Fruit fly (Drosophila melanogaster): ENCODE results near the gene CG9705.

CG9705 gene

DNA sequence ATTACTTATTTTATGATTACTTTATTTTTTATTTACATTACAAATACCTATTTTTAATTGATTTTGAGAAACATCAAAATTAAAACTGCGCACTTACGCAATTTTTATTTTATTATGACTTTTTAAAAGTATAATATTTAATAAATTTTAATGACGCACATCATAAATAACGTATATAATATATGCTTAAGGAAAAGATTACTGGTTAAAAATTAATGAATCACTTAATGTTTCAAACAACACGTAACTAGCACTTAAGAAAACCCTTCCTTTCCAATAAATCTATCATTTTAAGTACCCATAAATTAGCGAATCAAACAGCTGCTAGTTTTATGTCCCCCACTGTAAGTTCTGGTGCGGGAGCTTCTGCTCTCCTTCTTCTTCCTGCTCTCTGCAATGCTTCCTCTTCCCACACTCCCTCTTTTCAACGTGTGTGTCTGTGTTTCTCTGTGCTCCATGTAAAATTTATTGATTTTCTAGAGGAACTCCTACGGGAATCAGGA lies 27.0 kb downstream of the CG9705 start (continued):
- TF ChIP-seq CG10543 (GFP tag; optimal IDR thresholded peaks at IDR 0.05) (no peak), Max (GFP tag; optimal IDR thresholded peaks at IDR 0.05) (no peak), wor (GFP tag; IDR thresholded peaks at IDR 0.05) (0 out of 2 replicates have a peak, but pooled peaks have one; percentile 34), Sry-δ (GFP tag; optimal IDR thresholded peaks at IDR 0.05) (no peak), peb (GFP tag; IDR thresholded peaks at IDR 0.05) (no peak), Fer1 (GFP tag; optimal IDR thresholded peaks at IDR 0.05) (peak; percentile 55), dm (GFP tag; optimal IDR thresholded peaks at IDR 0.05) (no peak), CG31224 (GFP tag; IDR thresholded peaks at IDR 0.05) (peak; percentile 56; the same call in 1 of the 2 replicates), HLHmδ (GFP tag; optimal IDR thresholded peaks at IDR 0.05) (no peak), sc (optimal IDR thresholded peaks at IDR 0.05) (no peak), sc (GFP tag; optimal IDR thresholded peaks at IDR 0.05) (peak; percentile 62), NfI (GFP tag; optimal IDR thresholded peaks at IDR 0.05) (peak; percentile 68), CG2678 (tag; optimal IDR thresholded peaks at IDR 0.05) (peak; percentile 90), toy (GFP tag; IDR thresholded peaks at IDR 0.05) (0 out of 2 replicates have a peak, but pooled peaks have one; percentile 20), slou (GFP tag; optimal IDR thresholded peaks at IDR 0.05) (peak; percentile 37), ash1 (GFP tag; optimal IDR thresholded peaks at IDR 0.05) (no peak), HLH3B (GFP tag; IDR thresholded peaks at IDR 0.05) (no peak), CG15073 (GFP tag; optimal IDR thresholded peaks at IDR 0.05) (no peak), Dll (GFP tag; IDR thresholded peaks at IDR 0.05; ENCODE audit: partially characterized antibody) (no peak), Optix (GFP tag; IDR thresholded peaks at IDR 0.05) (no peak), CG4730 (GFP tag; IDR thresholded peaks at IDR 0.05) (peak; percentile 34; the same call in 1 of the 2 replicates), Atf6 (GFP tag; IDR thresholded peaks at IDR 0.05) (0 out of 2 replicates have a peak, but pooled peaks have one; percentile 10), bowl (GFP tag; IDR thresholded peaks at IDR 0.05) (no peak), ci (GFP tag; IDR thresholded peaks at IDR 0.05) (peak; percentile 54; the same call in 2 of the 3 replicates), schlank (tag; optimal IDR thresholded peaks at IDR 0.05) (peak; percentile 13), cato (GFP tag; optimal IDR thresholded peaks at IDR 0.05; ENCODE audit: borderline replicate concordance) (no peak), HmgD (GFP tag; optimal IDR thresholded peaks at IDR 0.05) (no peak), Dek (tag; optimal IDR thresholded peaks at IDR 0.05) (peak; percentile 64), Jarid2 (GFP tag; optimal IDR thresholded peaks at IDR 0.05) (no peak), lmd (GFP tag; IDR thresholded peaks at IDR 0.05) (peak; percentile 50; the same call in 1 of the 2 replicates), CG3838 (GFP tag; optimal IDR thresholded peaks at IDR 0.05) (no peak), crol (GFP tag; IDR thresholded peaks at IDR 0.05) (no peak), CG1832 (GFP tag; optimal IDR thresholded peaks at IDR 0.05) (no peak), zf30C (GFP tag; optimal IDR thresholded peaks at IDR 0.05) (no peak), fd3F (GFP tag; optimal IDR thresholded peaks at IDR 0.05) (peak; percentile 59), ab (GFP tag; optimal IDR thresholded peaks at IDR 0.05) (no peak), cad (GFP tag; optimal IDR thresholded peaks at IDR 0.05) (no peak), row (GFP tag; IDR thresholded peaks at IDR 0.05) (peak; percentile 70), Hr51 (GFP tag; optimal IDR thresholded peaks at IDR 0.05) (peak in 1 of 2 experiments; percentile 76), shn (GFP tag; optimal IDR thresholded peaks at IDR 0.05) (no peak), Meics (GFP tag; optimal IDR thresholded peaks at IDR 0.05) (peak; percentile 82), eyg (GFP tag; optimal IDR thresholded peaks at IDR 0.05) (no peak), CG8290 (GFP tag; optimal IDR thresholded peaks at IDR 0.05) (peak; percentile 43), CG8290 (tag; optimal IDR thresholded peaks at IDR 0.05) (peak in 1 of 2 experiments; percentile 54), CG9817 (tag; optimal IDR thresholded peaks at IDR 0.05) (peak; percentile 57), pita (GFP tag; optimal IDR thresholded peaks at IDR 0.05) (no peak), CG10979 (tag; optimal IDR thresholded peaks at IDR 0.05) (peak; percentile 84), pan (optimal IDR thresholded peaks at IDR 0.05) (no peak), pan (GFP tag; optimal IDR thresholded peaks at IDR 0.05 in 1 of 2, IDR thresholded peaks at IDR 0.05 in 1 of 2) (no peak), Dip3 (GFP tag; optimal IDR thresholded peaks at IDR 0.05) (no peak), CG10462 (GFP tag; optimal IDR thresholded peaks at IDR 0.05) (peak; percentile 44), CG17612 (GFP tag; IDR thresholded peaks at IDR 0.05) (no peak)

All from whole organism, embryonic.